Worm (Caenorhabditis elegans): ENCODE measurements around the gene gcn-1.

Gene gcn-1

DNA sequence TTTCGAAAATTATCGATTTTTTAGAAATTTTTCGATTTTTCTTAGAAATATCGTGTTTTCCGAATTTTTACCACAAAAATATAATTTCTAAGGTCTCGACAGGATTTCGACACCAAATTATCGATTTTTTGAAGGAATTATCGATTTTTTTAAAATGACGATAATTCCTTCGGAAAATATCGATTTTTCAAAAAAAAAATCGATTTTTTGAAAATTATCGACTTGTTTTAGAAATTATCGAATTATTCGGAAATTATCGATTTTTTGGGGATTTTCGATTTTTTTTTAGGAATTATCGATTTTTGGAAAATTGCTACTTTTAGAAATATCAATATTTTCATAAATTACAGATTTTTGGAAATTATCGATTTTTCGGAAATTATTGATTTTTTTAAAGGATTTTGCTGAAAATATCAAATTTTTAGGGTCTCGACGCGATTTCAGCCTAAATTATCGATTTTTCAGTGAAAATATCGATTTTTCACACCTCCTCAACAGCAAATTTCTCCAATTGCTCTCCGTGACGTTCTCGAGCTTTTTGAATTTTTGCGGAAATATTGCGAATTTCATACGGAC is 39.1 kb upstream of the gcn-1 start:
- TF ChIP-seq blmp-1 (tag; optimal IDR thresholded peaks at IDR 0.05; ENCODE audit: insufficient read depth) = no peak
- TF ChIP-seq ZK546.5 (tag; optimal IDR thresholded peaks at IDR 0.05) = no peak
- TF ChIP-seq egl-27 (tag; optimal IDR thresholded peaks at IDR 0.05) = no peak
- no peak for TF ChIP-seq nhr-23 (tag; optimal IDR thresholded peaks at IDR 0.05)
- TF ChIP-seq gmeb-1 (tag; optimal IDR thresholded peaks at IDR 0.05) = no peak

DNA sequence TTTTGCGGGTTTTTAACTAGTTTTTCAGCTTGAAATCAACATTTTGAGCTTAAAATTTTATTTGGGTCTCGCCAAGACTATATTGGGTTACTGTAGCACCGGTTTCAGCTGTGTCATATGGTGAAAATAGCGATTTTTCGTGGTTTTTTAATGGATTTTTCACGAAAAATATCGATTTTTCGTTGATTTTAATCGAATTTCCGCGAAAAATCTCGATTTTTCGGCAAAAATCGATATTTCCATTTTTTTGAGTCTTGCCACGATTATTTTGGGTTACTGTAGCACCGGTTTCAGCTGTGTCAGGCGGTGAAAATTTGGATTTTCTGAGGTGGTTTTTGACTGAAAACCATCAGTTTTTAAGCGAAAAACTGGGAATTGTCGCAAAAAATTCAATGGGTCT is 36.4 kb upstream of the gcn-1 start:
- TF ChIP-seq alr-1 (tag; optimal IDR thresholded peaks at IDR 0.05) (no peak), sma-9 (GFP tag; optimal IDR thresholded peaks at IDR 0.05) (no peak), sma-9 (tag; optimal IDR thresholded peaks at IDR 0.05) (no peak), Y55F3AM.14 (GFP tag; optimal IDR thresholded peaks at IDR 0.05) (no peak), ceh-82 (tag; optimal IDR thresholded peaks at IDR 0.05) (no peak), lsy-2 (tag; optimal IDR thresholded peaks at IDR 0.05) (no peak), lin-13 (GFP tag; optimal IDR thresholded peaks at IDR 0.05) (no peak), mbf-1 (tag; optimal IDR thresholded peaks at IDR 0.05) (no peak), snpc-4 (tag; optimal IDR thresholded peaks at IDR 0.05) (no peak), aly-2 (tag; optimal IDR thresholded peaks at IDR 0.05) (no peak), ztf-1 (GFP tag; conservative IDR thresholded peaks at IDR 0.05) (no peak), sem-4 (tag; optimal IDR thresholded peaks at IDR 0.05) (no peak), unc-62 (GFP tag; optimal IDR thresholded peaks at IDR 0.05) (no peak), F13H6.1 (tag; optimal IDR thresholded peaks at IDR 0.05) (no peak), gmeb-1 (tag; optimal IDR thresholded peaks at IDR 0.05) (no peak), unc-55 (GFP tag; optimal IDR thresholded peaks at IDR 0.05) (no peak), fos-1 (tag; optimal IDR thresholded peaks at IDR 0.05) (no peak), R02D3.7 (tag; optimal IDR thresholded peaks at IDR 0.05) (no peak)

DNA sequence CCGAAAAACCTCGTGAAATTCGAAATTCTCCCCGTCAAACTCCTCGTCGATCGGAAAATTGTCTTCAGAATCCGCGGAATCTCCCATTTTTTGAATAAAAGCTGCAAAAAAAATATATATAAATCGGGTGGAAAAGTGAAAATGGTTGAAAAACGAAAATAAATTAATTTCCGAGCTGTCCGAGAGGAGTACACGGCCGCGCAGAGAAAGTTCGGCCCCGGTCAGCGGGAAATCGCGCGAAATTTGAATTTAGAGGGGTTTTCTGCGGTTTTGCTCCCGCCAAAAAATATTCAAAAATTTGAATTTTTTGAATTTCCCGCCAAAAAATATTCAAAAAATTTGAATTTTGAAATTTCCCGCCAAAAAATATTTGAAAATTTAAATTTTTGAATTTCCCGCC is 34.9 kb upstream of the gcn-1 start, which contains the start of gene Y48G9A.11:
Gene Y48G9A.11 (minus strand): TSS at position 101 of the 400 bp plus-strand sequence.
- TF ChIP-seq ztf-4 (tag; optimal IDR thresholded peaks at IDR 0.05) (no peak), lin-39 (tag; optimal IDR thresholded peaks at IDR 0.05) (no peak), ceh-16 (tag; optimal IDR thresholded peaks at IDR 0.05) (no peak), lin-13 (GFP tag; optimal IDR thresholded peaks at IDR 0.05) (no peak), gmeb-1 (tag; optimal IDR thresholded peaks at IDR 0.05) (no peak), mab-5 (tag; optimal IDR thresholded peaks at IDR 0.05) (no peak), nhr-12 (tag; optimal IDR thresholded peaks at IDR 0.05) (no peak), C34F6.9 (tag; optimal IDR thresholded peaks at IDR 0.05) (no peak), nhr-25 (tag; optimal IDR thresholded peaks at IDR 0.05) (no peak), mbf-1 (tag; optimal IDR thresholded peaks at IDR 0.05) (no peak), nhr-237 (tag; optimal IDR thresholded peaks at IDR 0.05) (no peak), nhr-77 (tag; optimal IDR thresholded peaks at IDR 0.05) (no peak), Y55F3AM.14 (GFP tag; optimal IDR thresholded peaks at IDR 0.05) (no peak), elt-1 (tag; optimal IDR thresholded peaks at IDR 0.05) (no peak), F13H6.1 (tag; optimal IDR thresholded peaks at IDR 0.05) (no peak), nhr-6 (tag; optimal IDR thresholded peaks at IDR 0.05) (no peak), nhr-21 (tag; optimal IDR thresholded peaks at IDR 0.05) (no peak), zag-1 (tag; optimal IDR thresholded peaks at IDR 0.05) (no peak), dmd-4 (tag; optimal IDR thresholded peaks at IDR 0.05) (no peak), egl-27 (tag; optimal IDR thresholded peaks at IDR 0.05) (no peak)

DNA sequence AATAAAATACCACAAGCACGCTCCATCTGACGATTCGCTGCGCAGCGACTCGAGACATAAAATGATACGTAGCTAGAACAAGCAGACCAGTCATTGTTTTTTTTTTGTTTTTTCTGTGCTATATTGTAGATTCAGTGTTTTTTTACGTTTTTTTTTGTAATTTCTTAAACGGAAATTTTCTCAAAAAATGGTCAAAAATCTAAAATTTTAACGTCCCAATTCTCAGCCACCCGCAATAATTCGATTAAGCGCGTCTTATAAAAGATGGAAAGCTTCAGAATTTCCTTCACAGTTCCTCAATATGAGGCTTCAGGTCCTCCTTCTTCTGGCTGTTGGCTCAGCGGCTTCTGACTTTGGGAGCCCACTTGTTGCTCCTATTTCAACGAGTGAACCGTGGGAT is 34.2 kb upstream of the gcn-1 start, which contains the start of gene Y48G9A.6:
Gene Y48G9A.6 (plus strand): TSS at position 301 of the 400 bp plus-strand sequence.
- no peak for TF ChIP-seq C34F6.9 (tag; optimal IDR thresholded peaks at IDR 0.05)
- TF ChIP-seq fos-1 (tag; optimal IDR thresholded peaks at IDR 0.05) = no peak
- no peak for TF ChIP-seq ama-1 (optimal IDR thresholded peaks at IDR 0.05)
- TF ChIP-seq nhr-10 (tag; optimal IDR thresholded peaks at IDR 0.05) = no peak
- TF ChIP-seq Y55F3AM.14 (GFP tag; optimal IDR thresholded peaks at IDR 0.05) = no peak
- no peak for TF ChIP-seq sma-9 (GFP tag; optimal IDR thresholded peaks at IDR 0.05)
- TF ChIP-seq sma-9 (tag; optimal IDR thresholded peaks at IDR 0.05) = no peak
- TF ChIP-seq ztf-4 (tag; optimal IDR thresholded peaks at IDR 0.05) = no peak
- no peak for TF ChIP-seq zag-1 (tag; optimal IDR thresholded peaks at IDR 0.05)
- TF ChIP-seq nhr-129 (tag; optimal IDR thresholded peaks at IDR 0.05) = no peak
- no peak for TF ChIP-seq alr-1 (tag; optimal IDR thresholded peaks at IDR 0.05)
- TF ChIP-seq ceh-16 (tag; optimal IDR thresholded peaks at IDR 0.05) = no peak
- no peak for TF ChIP-seq aly-2 (tag; optimal IDR thresholded peaks at IDR 0.05)
- TF ChIP-seq lin-13 (GFP tag; optimal IDR thresholded peaks at IDR 0.05) = no peak
- no peak for TF ChIP-seq mbf-1 (tag; optimal IDR thresholded peaks at IDR 0.05)

All from whole organism, L2 larva.